In genomic region chrIV:11937087-11937486, ce11 we compare ENCODE assay signal across 2 worm cellular contexts.
TF ChIP-seq lines count a peak whose summit lies in the region.

TSS of gene slc-5A12 (plus strand) at chrIV:11937419.

TF ChIP-seq in whole organism, L1 larva, 84 proteins besides CTCF, POLR2A, EP300 and RAD21:
- TF ChIP-seq vab-15 (tag; optimal IDR thresholded peaks at IDR 0.05; lab: Kevin White, UChicago): no peak
- no peak for TF ChIP-seq unc-30 (tag; optimal IDR thresholded peaks at IDR 0.05; lab: Kevin White, UChicago)
- no peak for TF ChIP-seq unc-62 (GFP tag; optimal IDR thresholded peaks at IDR 0.05; lab: Kevin White, UChicago)
- TF ChIP-seq blmp-1 (tag; optimal IDR thresholded peaks at IDR 0.05; lab: Kevin White, UChicago): peak; percentile 72
- no peak for TF ChIP-seq swsn-7 (tag; optimal IDR thresholded peaks at IDR 0.05; lab: Kevin White, UChicago)
- TF ChIP-seq egl-27 (tag; optimal IDR thresholded peaks at IDR 0.05; lab: Kevin White, UChicago): no peak
- TF ChIP-seq lin-13 (GFP tag; optimal IDR thresholded peaks at IDR 0.05; lab: Kevin White, UChicago): no peak
- no peak for TF ChIP-seq efl-3 (GFP tag; optimal IDR thresholded peaks at IDR 0.05; lab: Kevin White, UChicago)
- no peak for TF ChIP-seq irx-1 (tag; optimal IDR thresholded peaks at IDR 0.05; lab: Kevin White, UChicago)
- TF ChIP-seq snu-23 (GFP tag; optimal IDR thresholded peaks at IDR 0.05; lab: Kevin White, UChicago): peak; percentile 20
- TF ChIP-seq snpc-4 (tag; optimal IDR thresholded peaks at IDR 0.05; lab: Kevin White, UChicago): no peak
- no peak for TF ChIP-seq lin-15B (tag; optimal IDR thresholded peaks at IDR 0.05; lab: Kevin White, UChicago)
- no peak for TF ChIP-seq skn-1 (tag; optimal IDR thresholded peaks at IDR 0.05; lab: Kevin White, UChicago)
- TF ChIP-seq ceh-88 (GFP tag; IDR thresholded peaks at IDR 0.05; lab: Robert Waterston, UW): no peak
- TF ChIP-seq lir-3 (tag; optimal IDR thresholded peaks at IDR 0.05; lab: Kevin White, UChicago; ENCODE audit: poor library complexity): no peak
- TF ChIP-seq elt-3 (tag; optimal IDR thresholded peaks at IDR 0.05; lab: Kevin White, UChicago): peak in 1 of 6 experiments; percentile 1
- TF ChIP-seq unc-98 (GFP tag; IDR thresholded peaks at IDR 0.05; lab: Robert Waterston, UW): no peak
- TF ChIP-seq C04F5.9 (tag; optimal IDR thresholded peaks at IDR 0.05; lab: Kevin White, UChicago): no peak
- no peak for TF ChIP-seq nhr-28 (tag; optimal IDR thresholded peaks at IDR 0.05; lab: Kevin White, UChicago)
- TF ChIP-seq nhr-19 (GFP tag; conservative IDR thresholded peaks at IDR 0.05; lab: Robert Waterston, UW): no peak
- no peak for TF ChIP-seq aha-1 (tag; optimal IDR thresholded peaks at IDR 0.05; lab: Kevin White, UChicago)
- no peak for TF ChIP-seq sptf-1 (tag; optimal IDR thresholded peaks at IDR 0.05; lab: Kevin White, UChicago)
- TF ChIP-seq nhr-85 (tag; lab: Kevin White, UChicago): peak; percentile 41
- TF ChIP-seq elt-2 (tag; optimal IDR thresholded peaks at IDR 0.05; lab: Kevin White, UChicago): no peak
- no peak for TF ChIP-seq nhr-47 (tag; optimal IDR thresholded peaks at IDR 0.05; lab: Kevin White, UChicago)
- no peak for TF ChIP-seq mdl-1 (tag; optimal IDR thresholded peaks at IDR 0.05; lab: Kevin White, UChicago)
- no peak for TF ChIP-seq sup-37 (GFP tag; optimal IDR thresholded peaks at IDR 0.05; lab: Kevin White, UChicago)
- no peak for TF ChIP-seq aly-2 (tag; optimal IDR thresholded peaks at IDR 0.05; lab: Kevin White, UChicago)

TF ChIP-seq in whole organism, L2 larva, 48 proteins besides CTCF, POLR2A, EP300 and RAD21:
- TF ChIP-seq blmp-1 (tag; optimal IDR thresholded peaks at IDR 0.05; lab: Kevin White, UChicago; ENCODE audit: insufficient read depth): peak; percentile 59
- no peak for TF ChIP-seq nhr-77 (tag; optimal IDR thresholded peaks at IDR 0.05; lab: Kevin White, UChicago)

Comparison
In these comparisons a context has a peak if more than half of its experiments do, and no peak if none do; other contexts are left out.
1. Of the 22 proteins assayed by ChIP-seq in both whole organism, L1 larva and whole organism, L2 larva: peak only in whole organism, L1 larva: none; only in whole organism, L2 larva: none; in both: blmp-1; in neither: 20; mixed calls (peak in some experiments, not most) for 1.